Fruit fly (Drosophila melanogaster) whole organism, embryonic: Measurements from ENCODE around the gene Cks85A.

Experiments
- CG11456 ChIP-seq: fragments of 200-800 bp; sonication (Bioruptor generic); IDR thresholded peaks from 3 replicates; pipeline ENCODE4 v1.3.6; 2022; ENCODE audit warnings: missing biosample characterization, missing genetic modification characterization
- CG15073 ChIP-seq: fragments of 200-800 bp; sonication (Bioruptor generic); optimal IDR thresholded peaks from 2 replicates; lab custom pipeline; 2016; ENCODE audit warnings: missing biosample characterization, missing genetic modification characterization
- CG18619 ChIP-seq: fragments of 200-800 bp; sonication (Bioruptor generic); optimal IDR thresholded peaks from 3 replicates; lab custom pipeline; 2017; ENCODE audit warnings: missing biosample characterization, mild to moderate bottlenecking, missing genetic modification characterization
- CoRest ChIP-seq: fragments of 200-800 bp; sonication (Bioruptor generic); optimal IDR thresholded peaks from 3 replicates; lab custom pipeline; 2018; ENCODE audit warnings: missing biosample characterization, mild to moderate bottlenecking, missing genetic modification characterization, moderate library complexity
- Oli ChIP-seq: fragments of 200-800 bp; sonication (Bioruptor generic); optimal IDR thresholded peaks from 2 replicates; lab custom pipeline; 2018; ENCODE audit warnings: missing biosample characterization, mild to moderate bottlenecking, missing genetic modification characterization, moderate library complexity
- en ChIP-seq: fragments of 200-800 bp; sonication (Bioruptor generic); optimal IDR thresholded peaks from 2 replicates; lab custom pipeline; 2016; ENCODE audit warnings: missing biosample characterization, missing genetic modification characterization
- eyg ChIP-seq: fragments of 200-800 bp; sonication (Bioruptor generic); optimal IDR thresholded peaks from 3 replicates; lab custom pipeline; 2016; ENCODE audit warnings: missing biosample characterization, missing genetic modification characterization
- repo ChIP-seq: fragments of 200-800 bp; sonication (Bioruptor generic); optimal IDR thresholded peaks from 2 replicates; lab custom pipeline; 2016; ENCODE audit warnings: missing biosample characterization, missing genetic modification characterization

- no peak for TF ChIP-seq eyg (GFP tag; lab: Kevin White, UChicago)
- no peak for TF ChIP-seq CG15073 (GFP tag; lab: Kevin White, UChicago)
- TF ChIP-seq CG18619 (GFP tag; lab: Kevin White, UChicago): no peak
- no peak for TF ChIP-seq CoRest
- TF ChIP-seq en (GFP tag; lab: Kevin White, UChicago): no peak
- no peak for TF ChIP-seq CG11456 (GFP tag; lab: Robert Waterston, UW)
- TF ChIP-seq repo (GFP tag; lab: Kevin White, UChicago): no peak
- TF ChIP-seq Oli (tag; lab: Kevin White, UChicago): no peak
These were observed 2.8 kb upstream of the Cks85A start, which contains the start of gene CG8136 for dm6 chr3R:8721071-8721470.
